Worm (Caenorhabditis elegans) whole organism, young adult: Measurements from ENCODE around the gene W01B6.8.

Experiments used
- D2030.7 ChIP-seq: fragments of 200-800 bp; sonication (Bioruptor generic); IDR thresholded peaks from 2 replicates; pipeline ENCODE4 v1.3.6; 2022; ENCODE audit warnings: missing genetic modification reagents, missing genetic modification characterization, missing compliant biosample characterization
- F23B12.7 ChIP-seq: sonication (generic microtip); optimal IDR thresholded peaks from 2 replicates; lab custom pipeline; 2017; ENCODE audit warnings: missing genetic modification characterization, mild to moderate bottlenecking, missing compliant biosample characterization, antibody characterized with exemption, moderate library complexity; ENCODE audit not compliant: insufficient read depth
- F49E8.2 ChIP-seq: sonication (generic microtip); optimal IDR thresholded peaks from 3 replicates; lab custom pipeline; 2017; ENCODE audit warnings: missing genetic modification characterization, mild to moderate bottlenecking, missing compliant biosample characterization, antibody characterized with exemption, moderate library complexity; ENCODE audit not compliant: insufficient read depth
- F57A8.1 ChIP-seq: fragments of 200-800 bp; sonication (Bioruptor generic); optimal IDR thresholded peaks from 2 replicates; lab custom pipeline; 2018; ENCODE audit warnings: mild to moderate bottlenecking, missing genetic modification characterization, moderate library complexity, missing compliant biosample characterization
- Y67H2A.10 ChIP-seq: fragments of 200-800 bp; sonication (Bioruptor generic); conservative IDR thresholded peaks from 2 replicates; pipeline ENCODE4 v1.3.6; 2022; ENCODE audit warnings: missing genetic modification reagents, missing genetic modification characterization, missing compliant biosample characterization
- attf-3 ChIP-seq: fragments of 200-800 bp; sonication (Bioruptor generic); conservative IDR thresholded peaks from 2 replicates; pipeline ENCODE4 v1.3.6; 2022; ENCODE audit warnings: missing genetic modification reagents, missing genetic modification characterization, missing compliant biosample characterization
- attf-5 ChIP-seq: fragments of 200-800 bp; sonication (Bioruptor generic); optimal IDR thresholded peaks from 2 replicates; lab custom pipeline; 2018; ENCODE audit warnings: mild to moderate bottlenecking, missing genetic modification characterization, missing compliant biosample characterization
- ceh-100 ChIP-seq: fragments of 200-800 bp; sonication (Bioruptor generic); IDR thresholded peaks from 2 replicates; pipeline ENCODE4 v1.3.6; 2022; ENCODE audit warnings: missing genetic modification reagents, missing genetic modification characterization, missing compliant biosample characterization
- ceh-27 ChIP-seq: fragments of 200-800 bp; sonication (Bioruptor generic); optimal IDR thresholded peaks from 2 replicates; lab custom pipeline; 2018; ENCODE audit warnings: mild to moderate bottlenecking, missing genetic modification characterization, moderate library complexity, missing compliant biosample characterization
- dox-1 ChIP-seq: fragments of 200-800 bp; sonication (Bioruptor generic); IDR thresholded peaks from 2 replicates; pipeline ENCODE4 v1.3.6; 2022; ENCODE audit warnings: missing genetic modification reagents, missing genetic modification characterization, missing compliant biosample characterization
- dpl-1 ChIP-seq: fragments of 150-350 bp; optimal IDR thresholded peaks from 2 replicates; lab custom pipeline; 2014; ENCODE audit warnings: missing biosample characterization, missing genetic modification reagents, missing genetic modification characterization
- efl-1 ChIP-seq: fragments of 150-350 bp; optimal IDR thresholded peaks from 2 replicates; lab custom pipeline; 2014; ENCODE audit warnings: missing biosample characterization, missing genetic modification reagents, missing genetic modification characterization
- egl-18 ChIP-seq: fragments of 200-800 bp; sonication (Bioruptor generic); IDR thresholded peaks from 2 replicates; pipeline ENCODE4 v1.3.6; 2022; ENCODE audit warnings: missing genetic modification reagents, missing genetic modification characterization, missing compliant biosample characterization
- ekl-4 ChIP-seq: fragments of 200-800 bp; sonication (Bioruptor generic); IDR thresholded peaks from 2 replicates; pipeline ENCODE4 v1.3.6; 2022; ENCODE audit warnings: missing genetic modification reagents, missing genetic modification characterization, missing compliant biosample characterization
- him-1 ChIP-seq: sonication (generic microtip); optimal IDR thresholded peaks from 2 replicates; lab custom pipeline; 2016; ENCODE audit warnings: missing genotype, missing genetic modification reagents, missing genetic modification characterization, missing compliant biosample characterization
- hmg-1.2 ChIP-seq: fragments of 200-800 bp; sonication (Bioruptor generic); IDR thresholded peaks from 2 replicates; pipeline ENCODE4 v1.3.6; 2022; ENCODE audit warnings: missing genetic modification reagents, missing genetic modification characterization, missing compliant biosample characterization
- lag-1 ChIP-seq: fragments of 200-800 bp; sonication (Bioruptor generic); IDR thresholded peaks from 2 replicates; pipeline ENCODE4 v1.3.6; 2022; ENCODE audit warnings: missing genetic modification reagents, missing genetic modification characterization, missing compliant biosample characterization
- lin-26 ChIP-seq: fragments of 200-800 bp; sonication (Bioruptor generic); IDR thresholded peaks from 2 replicates; pipeline ENCODE4 v1.3.6; 2022; ENCODE audit warnings: missing genetic modification reagents, missing genetic modification characterization, missing compliant biosample characterization
- lin-35 ChIP-seq, 3 experiments: fragments of 150-350 bp in 2 of 3; sonication (generic microtip) in 1 of 3; optimal IDR thresholded peaks; 2 replicates each; lab custom pipeline; 2014 to 2018; ENCODE audit warnings: missing biosample characterization in 3 of 3, missing genetic modification characterization in 3 of 3, missing genetic modification reagents in 3 of 3
- lin-54 ChIP-seq: fragments of 200-800 bp; sonication (Bioruptor generic); optimal IDR thresholded peaks from 2 replicates; lab custom pipeline; 2018; ENCODE audit warnings: mild to moderate bottlenecking, missing genetic modification characterization, missing compliant biosample characterization
- lsl-1 ChIP-seq: fragments of 200-800 bp; sonication (Bioruptor generic); optimal IDR thresholded peaks from 2 replicates; lab custom pipeline; 2018; ENCODE audit warnings: mild to moderate bottlenecking, missing genetic modification characterization, moderate library complexity, missing compliant biosample characterization
- madf-3 ChIP-seq: fragments of 200-800 bp; sonication (Bioruptor generic); IDR thresholded peaks from 2 replicates; pipeline ENCODE4 v1.3.6; 2022; ENCODE audit warnings: missing genetic modification reagents, missing genetic modification characterization, missing compliant biosample characterization
- madf-6 ChIP-seq: fragments of 200-800 bp; sonication (Bioruptor generic); IDR thresholded peaks from 2 replicates; pipeline ENCODE4 v1.3.6; 2022; ENCODE audit warnings: missing genetic modification reagents, missing genetic modification characterization, missing compliant biosample characterization
- madf-8 ChIP-seq: fragments of 200-800 bp; sonication (Bioruptor generic); conservative IDR thresholded peaks from 2 replicates; pipeline ENCODE4 v1.3.6; 2022; ENCODE audit warnings: missing genetic modification reagents, missing genetic modification characterization, missing compliant biosample characterization
- mcd-1 ChIP-seq: fragments of 200-800 bp; sonication (Bioruptor generic); IDR thresholded peaks from 2 replicates; pipeline ENCODE4 v1.3.6; 2022; ENCODE audit warnings: missing genetic modification reagents, missing genetic modification characterization, missing compliant biosample characterization
- nhr-179 ChIP-seq: sonication (generic microtip); optimal IDR thresholded peaks from 2 replicates; lab custom pipeline; 2016; ENCODE audit warnings: mild to moderate bottlenecking, missing genetic modification characterization, missing compliant biosample characterization
- nhr-80 ChIP-seq: sonication (generic microtip); optimal IDR thresholded peaks from 2 replicates; lab custom pipeline; 2016; ENCODE audit warnings: missing genetic modification characterization, missing compliant biosample characterization
- pha-4 ChIP-seq: fragments of 150-350 bp; sonication (generic microtip); optimal IDR thresholded peaks from 2 replicates; lab custom pipeline; 2014; ENCODE audit warnings: missing biosample characterization, missing genetic modification reagents, missing genetic modification characterization
- rcor-1 ChIP-seq: fragments of 200-800 bp; sonication (Bioruptor generic); IDR thresholded peaks from 2 replicates; pipeline ENCODE4 v1.3.6; 2022; ENCODE audit warnings: missing genetic modification reagents, missing genetic modification characterization, missing compliant biosample characterization
- snpc-1.1 ChIP-seq: sonication (generic microtip); optimal IDR thresholded peaks from 2 replicates; lab custom pipeline; 2017; ENCODE audit warnings: missing genetic modification characterization, mild to moderate bottlenecking, missing compliant biosample characterization, antibody characterized with exemption, moderate library complexity, missing genotype, missing genetic modification reagents; ENCODE audit not compliant: insufficient read depth
- snpc-3.4 ChIP-seq: sonication (generic microtip); optimal IDR thresholded peaks from 2 replicates; lab custom pipeline; 2017; ENCODE audit warnings: missing genetic modification characterization, mild to moderate bottlenecking, missing compliant biosample characterization, antibody characterized with exemption, moderate library complexity, missing genotype, missing genetic modification reagents
- snpc-4 ChIP-seq, 5 experiments: fragments of 150-350 bp in 1 of 5; sonication (generic microtip) in 4 of 5; optimal IDR thresholded peaks; 2 replicates each; lab custom pipeline; 2014 to 2018; ENCODE audit warnings: missing genetic modification characterization in 5 of 5, missing biosample characterization in 3 of 5, antibody characterized with exemption in 2 of 5, mild to moderate bottlenecking in 2 of 5, missing compliant biosample characterization in 2 of 5, missing genotype in 2 of 5, moderate library complexity in 2 of 5, missing genetic modification reagents in 1 of 5
- tbp1 ChIP-seq: fragments of 200-800 bp; sonication (Bioruptor generic); optimal IDR thresholded peaks from 2 replicates; lab custom pipeline; 2018; ENCODE audit warnings: mild to moderate bottlenecking, missing genetic modification characterization, missing compliant biosample characterization
- unc-130 ChIP-seq: sonication (generic microtip); optimal IDR thresholded peaks from 2 replicates; lab custom pipeline; 2016; ENCODE audit warnings: missing genetic modification reagents, missing genetic modification characterization, missing compliant biosample characterization
- zfh-2 ChIP-seq: fragments of 200-800 bp; sonication (Bioruptor generic); conservative IDR thresholded peaks from 2 replicates; pipeline ENCODE4 v1.3.6; 2022; ENCODE audit warnings: missing genetic modification reagents, missing genetic modification characterization, missing compliant biosample characterization

W01B6.8 gene

ce11 chrIV:10085401-10086187 lies 1.4 kb upstream of the W01B6.8 start, which contains the start of the genes col-2 and ndc-80:
TSS of gene col-2 (minus strand) at chrIV:10085451.
TSS of gene ndc-80 (plus strand) at chrIV:10086137.
- TF ChIP-seq madf-3 (GFP tag; lab: Robert Waterston, UW): no peak
- TF ChIP-seq F49E8.2 (tag; lab: Kevin White, UChicago): peak; percentile 37
- peak; percentile 40; the same call in 1 of the 2 replicates for TF ChIP-seq madf-6
- TF ChIP-seq lag-1: no peak
- peak; percentile 68 for TF ChIP-seq dpl-1
- TF ChIP-seq hmg-1.2 (GFP tag; lab: Robert Waterston, UW): peak; percentile 38; the same call in 1 of the 2 replicates
- peak; percentile 91 for TF ChIP-seq mcd-1 (GFP tag; lab: Robert Waterston, UW)
- TF ChIP-seq pha-4 (tag; lab: Kevin White, UChicago): peak; percentile 12
- TF ChIP-seq ceh-100: peak; percentile 95
- TF ChIP-seq unc-130 (GFP tag; lab: Kevin White, UChicago): peak; percentile 17
- TF ChIP-seq F23B12.7 (tag; lab: Kevin White, UChicago): peak; percentile 91
- TF ChIP-seq him-1 (tag; lab: Kevin White, UChicago): peak; percentile 4
- peak; percentile 44 for TF ChIP-seq ceh-27 (GFP tag; lab: Kevin White, UChicago)
- no peak for TF ChIP-seq snpc-4 (GFP tag; optimal IDR thresholded peaks at IDR 0.05; lab: Kevin White, UChicago)
- TF ChIP-seq snpc-4 (tag; optimal IDR thresholded peaks at IDR 0.05; lab: Kevin White, UChicago): peak in 2 of 4 experiments; percentile 26 to 46
- TF ChIP-seq Y67H2A.10 (GFP tag; lab: Robert Waterston, UW): no peak
- peak; percentile 23 for TF ChIP-seq tbp1 (GFP tag; lab: Kevin White, UChicago)
- peak; percentile 55 for TF ChIP-seq snpc-3.4 (tag; lab: Kevin White, UChicago)
- peak; percentile 32 for TF ChIP-seq nhr-80 (tag; lab: Kevin White, UChicago)
- peak; percentile 84 for TF ChIP-seq efl-1
- no peak for TF ChIP-seq zfh-2 (GFP tag; lab: Robert Waterston, UW)
- peak; percentile 44 for TF ChIP-seq lsl-1
- TF ChIP-seq D2030.7 (GFP tag; lab: Robert Waterston, UW): peak; percentile 48; the same call in 1 of the 2 replicates
- TF ChIP-seq lin-54 (GFP tag; lab: Kevin White, UChicago): peak; percentile 78
- no peak for TF ChIP-seq ekl-4 (GFP tag; lab: Robert Waterston, UW)
- 0 out of 2 replicates have a peak, but pooled peaks have one; percentile 13 for TF ChIP-seq rcor-1
- peak in 1 of 3 experiments; percentile 7 for TF ChIP-seq lin-35 (GFP tag; optimal IDR thresholded peaks at IDR 0.05; lab: Kevin White, UChicago)
- peak; percentile 38 for TF ChIP-seq madf-8 (GFP tag; lab: Robert Waterston, UW)
- peak; percentile 56 for TF ChIP-seq dox-1 (GFP tag; lab: Robert Waterston, UW)
- TF ChIP-seq lin-26: no peak
- peak; percentile 62; the same call in 1 of the 2 replicates for TF ChIP-seq attf-3 (GFP tag; lab: Robert Waterston, UW)
- peak; percentile 74 for TF ChIP-seq attf-5 (GFP tag; lab: Kevin White, UChicago)
- no peak for TF ChIP-seq nhr-179
- no peak for TF ChIP-seq snpc-1.1 (tag; lab: Kevin White, UChicago)
- TF ChIP-seq, all 124 proteins: peak for 25

- TF ChIP-seq F57A8.1 (GFP tag; lab: Kevin White, UChicago) (no peak), egl-18 (GFP tag; lab: Robert Waterston, UW) (no peak)
These were observed 3.4 kb downstream of the W01B6.8 start, which contains the start of gene W01B6.6 for ce11 chrIV:10080816-10081215. TSS of gene W01B6.6 (plus strand) at chrIV:10081116.
